Worm (Caenorhabditis elegans) whole organism, L3 larva: ENCODE measurements around the gene maph-1.3.
A peak's percentile ranks its signal among the peaks of the same experiment; 100 is the strongest.

Experiments used
- R02D3.7 ChIP-seq: fragments of 150-350 bp; optimal IDR thresholded peaks from 2 replicates; lab custom pipeline; 2014; ENCODE audit warnings: missing biosample characterization, missing genetic modification characterization
- ZK546.5 ChIP-seq: sonication (generic microtip); optimal IDR thresholded peaks from 2 replicates; lab custom pipeline; 2017; ENCODE audit warnings: missing biosample characterization, missing genetic modification characterization
- aly-2 ChIP-seq: fragments of 150-350 bp; optimal IDR thresholded peaks from 2 replicates; lab custom pipeline; 2014; ENCODE audit warnings: missing biosample characterization, missing genetic modification characterization
- ama-1 ChIP-seq: fragments of 150-350 bp; optimal IDR thresholded peaks from 2 replicates; lab custom pipeline; 2018
- ceh-16 ChIP-seq: sonication (generic microtip); optimal IDR thresholded peaks from 2 replicates; lab custom pipeline; 2017; ENCODE audit warnings: missing biosample characterization, missing genetic modification characterization
- ceh-28 ChIP-seq: fragments of 150-350 bp; optimal IDR thresholded peaks from 2 replicates; lab custom pipeline; 2014; ENCODE audit warnings: missing biosample characterization, missing genetic modification reagents, missing genetic modification characterization
- ceh-9 ChIP-seq: sonication (generic microtip); optimal IDR thresholded peaks from 2 replicates; lab custom pipeline; 2018; ENCODE audit warnings: missing biosample characterization, missing genetic modification characterization
- daf-12 ChIP-seq: fragments of 150-350 bp; optimal IDR thresholded peaks from 2 replicates; lab custom pipeline; 2014; ENCODE audit warnings: missing biosample characterization, missing genetic modification reagents, missing genetic modification characterization
- egl-27 ChIP-seq: sonication (generic microtip); optimal IDR thresholded peaks from 4 replicates; lab custom pipeline; 2017; ENCODE audit warnings: missing biosample characterization, missing genetic modification reagents, missing genetic modification characterization
- egl-5 ChIP-seq: fragments of 150-350 bp; optimal IDR thresholded peaks from 2 replicates; lab custom pipeline; 2017; ENCODE audit warnings: missing biosample characterization, missing genetic modification reagents, missing genetic modification characterization, inconsistent platforms
- elt-1 ChIP-seq: fragments of 150-350 bp; optimal IDR thresholded peaks from 2 replicates; lab custom pipeline; 2014; ENCODE audit warnings: missing biosample characterization, missing genetic modification characterization
- elt-3 ChIP-seq, 3 experiments: fragments of 150-350 bp in 1 of 3; sonication (generic microtip) in 2 of 3; optimal IDR thresholded peaks; 2 replicates in 2 of 3; 4 replicates in 1 of 3; lab custom pipeline; 2014 to 2017; ENCODE audit warnings: missing biosample characterization in 3 of 3, missing genetic modification characterization in 3 of 3
- eor-1 ChIP-seq, 2 experiments: fragments of 150-350 bp; optimal IDR thresholded peaks; 2 replicates each; lab custom pipeline; 2014 to 2018; ENCODE audit warnings: missing biosample characterization in 2 of 2, missing genetic modification characterization in 2 of 2
- fkh-10 ChIP-seq: sonication (generic microtip); optimal IDR thresholded peaks from 2 replicates; lab custom pipeline; 2017; ENCODE audit warnings: missing biosample characterization, missing genetic modification reagents, missing genetic modification characterization
- fkh-2 ChIP-seq: fragments of 150-350 bp; optimal IDR thresholded peaks from 2 replicates; lab custom pipeline; 2014; ENCODE audit warnings: missing biosample characterization, missing genetic modification reagents, missing genetic modification characterization
- fos-1 ChIP-seq: fragments of 150-350 bp; optimal IDR thresholded peaks from 2 replicates; lab custom pipeline; 2014; ENCODE audit warnings: missing biosample characterization, missing genetic modification characterization
- hmg-11 ChIP-seq: sonication (generic microtip); optimal IDR thresholded peaks from 2 replicates; lab custom pipeline; 2016; ENCODE audit warnings: missing genetic modification characterization, missing compliant biosample characterization
- lin-15B ChIP-seq: fragments of 150-350 bp; optimal IDR thresholded peaks from 2 replicates; lab custom pipeline; 2014; ENCODE audit warnings: missing biosample characterization, missing genetic modification characterization
- lin-39 ChIP-seq: fragments of 150-350 bp; optimal IDR thresholded peaks from 2 replicates; lab custom pipeline; 2018; ENCODE audit warnings: missing biosample characterization, missing genetic modification reagents, missing genetic modification characterization
- mdl-1 ChIP-seq: fragments of 150-350 bp; optimal IDR thresholded peaks from 2 replicates; lab custom pipeline; 2014; ENCODE audit warnings: missing biosample characterization, missing genetic modification characterization
- nfya-1 ChIP-seq: sonication (generic microtip); optimal IDR thresholded peaks from 2 replicates; lab custom pipeline; 2017; ENCODE audit warnings: missing genetic modification characterization, mild to moderate bottlenecking, missing compliant biosample characterization, antibody characterized with exemption, moderate library complexity; ENCODE audit not compliant: insufficient read depth
- nhr-23 ChIP-seq: fragments of 150-350 bp; optimal IDR thresholded peaks from 2 replicates; lab custom pipeline; 2014; ENCODE audit warnings: missing biosample characterization, missing genetic modification reagents, missing genetic modification characterization
- nhr-237 ChIP-seq: fragments of 150-350 bp; optimal IDR thresholded peaks from 2 replicates; lab custom pipeline; 2014; ENCODE audit warnings: missing biosample characterization, missing genetic modification characterization
- nhr-25 ChIP-seq: sonication (generic microtip); optimal IDR thresholded peaks from 2 replicates; lab custom pipeline; 2017; ENCODE audit warnings: missing biosample characterization, missing genetic modification characterization
- nhr-43 ChIP-seq: sonication (generic microtip); optimal IDR thresholded peaks from 2 replicates; lab custom pipeline; 2016; ENCODE audit warnings: mild to moderate bottlenecking, missing genetic modification characterization, missing compliant biosample characterization; ENCODE audit not compliant: poor library complexity, severe bottlenecking
- pqm-1 ChIP-seq: fragments of 150-350 bp; optimal IDR thresholded peaks from 2 replicates; lab custom pipeline; 2017; ENCODE audit warnings: missing biosample characterization, missing genetic modification characterization, inconsistent platforms
- sea-2 ChIP-seq: fragments of 150-350 bp; sonication (generic microtip); optimal IDR thresholded peaks from 4 replicates; lab custom pipeline; 2014; ENCODE audit warnings: missing biosample characterization, missing genetic modification reagents, missing genetic modification characterization
- snpc-4 ChIP-seq: fragments of 150-350 bp; optimal IDR thresholded peaks from 2 replicates; lab custom pipeline; 2014; ENCODE audit warnings: missing biosample characterization, missing genetic modification characterization
- tbx-2 ChIP-seq: sonication (generic microtip); optimal IDR thresholded peaks from 2 replicates; lab custom pipeline; 2016; ENCODE audit warnings: mild to moderate bottlenecking, missing genetic modification characterization, missing compliant biosample characterization
- unc-62 ChIP-seq: fragments of 150-350 bp; sonication (generic microtip); optimal IDR thresholded peaks from 4 replicates; lab custom pipeline; 2014; ENCODE audit warnings: missing biosample characterization, missing genetic modification reagents, missing genetic modification characterization
- zag-1 ChIP-seq: fragments of 150-350 bp; optimal IDR thresholded peaks from 2 replicates; lab custom pipeline; 2014; ENCODE audit warnings: missing biosample characterization, missing genetic modification characterization
- ztf-11 ChIP-seq: fragments of 150-350 bp; optimal IDR thresholded peaks from 2 replicates; lab custom pipeline; 2014; ENCODE audit warnings: missing biosample characterization, missing genetic modification characterization
- ztf-4 ChIP-seq: fragments of 150-350 bp; optimal IDR thresholded peaks from 2 replicates; lab custom pipeline; 2014; ENCODE audit warnings: missing biosample characterization, missing genetic modification characterization

Gene maph-1.3

ce11 chrIII:3807590-3807989 lies 37.1 kb upstream of the maph-1.3 start:
- no peak for TF ChIP-seq mdl-1 (tag; lab: Kevin White, UChicago)
- TF ChIP-seq fos-1 (tag; lab: Kevin White, UChicago) = no peak
- peak; percentile 74 for TF ChIP-seq nhr-25 (tag; lab: Kevin White, UChicago)
- no peak for TF ChIP-seq egl-27 (tag; lab: Kevin White, UChicago)
- no peak for TF ChIP-seq zag-1 (tag; lab: Kevin White, UChicago)
- no peak for TF ChIP-seq elt-1 (tag; lab: Kevin White, UChicago)
- no peak for TF ChIP-seq fkh-10 (GFP tag; lab: Kevin White, UChicago)
- TF ChIP-seq nfya-1 (tag; lab: Kevin White, UChicago) = no peak
- peak; percentile 1 for TF ChIP-seq nhr-43
- TF ChIP-seq, all 47 proteins: peak for 2

- peak; percentile 31 for TF ChIP-seq nhr-23 (tag; lab: Kevin White, UChicago)
- no peak for TF ChIP-seq lin-39 (tag; lab: Kevin White, UChicago)
- no peak for TF ChIP-seq fos-1 (tag; lab: Kevin White, UChicago)
- TF ChIP-seq nhr-43 = no peak
- TF ChIP-seq tbx-2 (tag; lab: Kevin White, UChicago) = no peak
- no peak for TF ChIP-seq pqm-1
- peak; percentile 29 for TF ChIP-seq ama-1
- no peak for TF ChIP-seq hmg-11
- TF ChIP-seq ztf-4 = no peak
- no peak for TF ChIP-seq daf-12 (tag; lab: Kevin White, UChicago)
- TF ChIP-seq lin-15B (tag; lab: Kevin White, UChicago) = no peak
- no peak for TF ChIP-seq ceh-16 (tag; lab: Kevin White, UChicago)
- TF ChIP-seq egl-27 (tag; lab: Kevin White, UChicago) = no peak
- no peak for TF ChIP-seq ceh-9
- no peak for TF ChIP-seq R02D3.7 (tag; lab: Kevin White, UChicago)
- no peak for TF ChIP-seq ceh-28 (tag; lab: Kevin White, UChicago)
- peak; percentile 22 for TF ChIP-seq nhr-25 (tag; lab: Kevin White, UChicago)
- no peak for TF ChIP-seq ZK546.5 (tag; lab: Kevin White, UChicago)
- TF ChIP-seq unc-62 (GFP tag; lab: Kevin White, UChicago) = no peak
- TF ChIP-seq sea-2 (GFP tag; lab: Kevin White, UChicago) = no peak
- no peak for TF ChIP-seq ztf-11 (tag; lab: Kevin White, UChicago)
- TF ChIP-seq eor-1 (tag; optimal IDR thresholded peaks at IDR 0.05; lab: Kevin White, UChicago) = no peak
- no peak for TF ChIP-seq egl-5 (tag; lab: Kevin White, UChicago)
- no peak for TF ChIP-seq snpc-4 (tag; lab: Kevin White, UChicago)
Measured at ce11 chrIII:3809008-3809407, 35.7 kb upstream of the maph-1.3 start, which contains the start of gene toh-1. toh-1 (minus strand) TSS chrIII:3809030.

- TF ChIP-seq aly-2 (tag; lab: Kevin White, UChicago) (no peak), nhr-25 (tag; lab: Kevin White, UChicago) (peak; percentile 85), nhr-43 (peak; percentile 17)
Measured at ce11 chrIII:3811375-3811924, 33.2 kb upstream of the maph-1.3 start.

ce11 chrIII:3812369-3812993 lies 32.2 kb upstream of the maph-1.3 start:
- no peak for TF ChIP-seq snpc-4 (tag; lab: Kevin White, UChicago)
- TF ChIP-seq nfya-1 (tag; lab: Kevin White, UChicago) = peak; percentile 62
- no peak for TF ChIP-seq nhr-43
- peak in 1 of 3 experiments; percentile 25 for TF ChIP-seq elt-3 (tag; optimal IDR thresholded peaks at IDR 0.05; lab: Kevin White, UChicago)
- TF ChIP-seq egl-5 (tag; lab: Kevin White, UChicago) = no peak
- TF ChIP-seq elt-1 (tag; lab: Kevin White, UChicago) = peak; percentile 38
- TF ChIP-seq fkh-10 (GFP tag; lab: Kevin White, UChicago) = no peak
- no peak for TF ChIP-seq nhr-237 (tag; lab: Kevin White, UChicago)
- peak; percentile 94 for TF ChIP-seq nhr-25 (tag; lab: Kevin White, UChicago)

ce11 chrIII:3814421-3814820 lies 30.3 kb upstream of the maph-1.3 start:
- TF ChIP-seq egl-5 (tag; lab: Kevin White, UChicago) (no peak), pqm-1 (no peak), zag-1 (tag; lab: Kevin White, UChicago) (no peak), lin-15B (tag; lab: Kevin White, UChicago) (no peak), fkh-2 (tag; lab: Kevin White, UChicago) (no peak), ZK546.5 (tag; lab: Kevin White, UChicago) (no peak), unc-62 (GFP tag; lab: Kevin White, UChicago) (no peak), lin-39 (tag; lab: Kevin White, UChicago) (no peak), ceh-28 (tag; lab: Kevin White, UChicago) (no peak), mdl-1 (tag; lab: Kevin White, UChicago) (no peak)
- TF ChIP-seq, all 47 proteins: peak for 0
